Worm (Caenorhabditis elegans): ENCODE results near the gene C02B10.3.
"Not testable (repeated sequence)": the region's sequence is repeated elsewhere in the genome, so short reads cannot be mapped to it uniquely, and the experiment has no call there.

DNA sequence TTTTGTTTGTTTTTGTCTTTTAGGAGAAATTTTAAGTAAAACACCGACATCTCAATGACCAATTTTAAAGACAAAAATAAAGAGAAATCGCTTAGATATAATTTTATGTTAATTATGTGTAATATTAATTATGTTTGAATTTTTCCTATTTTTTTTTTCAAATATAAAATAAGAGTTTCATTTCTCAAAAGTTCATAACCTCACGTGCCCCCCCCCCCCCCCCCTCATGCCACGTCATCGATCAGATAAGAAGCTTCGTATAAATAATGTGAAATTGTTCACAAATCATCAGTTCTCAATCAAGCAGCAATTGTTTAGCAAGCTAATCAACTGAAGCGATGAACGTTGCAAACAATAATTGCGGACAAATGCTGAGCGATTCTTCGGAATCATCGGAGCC, 32.5 kb downstream of the C02B10.3 start, which contains the start of gene C02B10.6:
- TF ChIP-seq zag-1 (tag; optimal IDR thresholded peaks at IDR 0.05); unc-39 (tag; optimal IDR thresholded peaks at IDR 0.05); nhr-77 (tag; optimal IDR thresholded peaks at IDR 0.05); R02D3.7 (tag; optimal IDR thresholded peaks at IDR 0.05); mdl-1 (tag; optimal IDR thresholded peaks at IDR 0.05); elt-3 (tag; optimal IDR thresholded peaks at IDR 0.05); snpc-4 (tag; optimal IDR thresholded peaks at IDR 0.05); mml-1 (tag; optimal IDR thresholded peaks at IDR 0.05); ceh-16 (tag; optimal IDR thresholded peaks at IDR 0.05); skn-1 (tag; optimal IDR thresholded peaks at IDR 0.05); ZK546.5 (tag; optimal IDR thresholded peaks at IDR 0.05); nfya-1 (tag; optimal IDR thresholded peaks at IDR 0.05; ENCODE audit: insufficient read depth); pha-4 (tag; optimal IDR thresholded peaks at IDR 0.05): not testable (repeated sequence)
